Worm (Caenorhabditis elegans) whole organism, L3 larva: ENCODE data around the gene shk-1.

Experiments
- aly-2 ChIP-seq: fragments of 150-350 bp; optimal IDR thresholded peaks from 2 replicates; lab custom pipeline; 2014; ENCODE audit warnings: missing biosample characterization, missing genetic modification characterization
- mml-1 ChIP-seq: fragments of 150-350 bp; sonication (generic microtip); optimal IDR thresholded peaks from 3 replicates; lab custom pipeline; 2014; ENCODE audit warnings: missing biosample characterization, missing genetic modification characterization
- nhr-77 ChIP-seq: fragments of 150-350 bp; optimal IDR thresholded peaks from 2 replicates; lab custom pipeline; 2014; ENCODE audit warnings: missing biosample characterization, missing genetic modification characterization
- skn-1 ChIP-seq: fragments of 150-350 bp; optimal IDR thresholded peaks from 2 replicates; lab custom pipeline; 2014; ENCODE audit warnings: missing biosample characterization, missing genetic modification characterization
- snpc-4 ChIP-seq: fragments of 150-350 bp; optimal IDR thresholded peaks from 2 replicates; lab custom pipeline; 2014; ENCODE audit warnings: missing biosample characterization, missing genetic modification characterization

DNA sequence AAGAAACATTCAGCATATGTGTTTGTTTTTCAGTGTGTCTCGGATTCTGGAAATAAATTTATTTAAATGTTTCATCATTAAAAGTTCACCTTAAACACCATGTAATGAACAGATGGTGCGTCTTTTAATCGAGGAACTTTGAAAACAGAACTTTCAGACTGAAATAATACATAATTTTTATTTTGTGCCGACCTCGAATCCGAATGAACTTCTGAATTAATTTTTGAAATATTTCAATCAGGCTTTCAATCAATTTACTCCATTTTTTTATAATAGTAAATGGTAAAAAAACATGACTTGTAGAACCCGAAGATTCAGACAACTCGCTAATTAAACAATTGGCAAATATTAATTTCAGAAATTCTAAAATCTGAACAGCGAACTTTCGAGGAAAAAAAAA lies 24.3 kb downstream of the shk-1 start, which contains the start of gene T10B9.14:
- TF ChIP-seq mml-1 (no peak), skn-1 (tag; lab: Kevin White, UChicago) (no peak), nhr-77 (tag; lab: Kevin White, UChicago) (no peak), snpc-4 (tag; lab: Kevin White, UChicago) (no peak), aly-2 (tag; lab: Kevin White, UChicago) (no peak)
